Worm (Caenorhabditis elegans): Measurements from ENCODE around the gene fbxa-42.

DNA sequence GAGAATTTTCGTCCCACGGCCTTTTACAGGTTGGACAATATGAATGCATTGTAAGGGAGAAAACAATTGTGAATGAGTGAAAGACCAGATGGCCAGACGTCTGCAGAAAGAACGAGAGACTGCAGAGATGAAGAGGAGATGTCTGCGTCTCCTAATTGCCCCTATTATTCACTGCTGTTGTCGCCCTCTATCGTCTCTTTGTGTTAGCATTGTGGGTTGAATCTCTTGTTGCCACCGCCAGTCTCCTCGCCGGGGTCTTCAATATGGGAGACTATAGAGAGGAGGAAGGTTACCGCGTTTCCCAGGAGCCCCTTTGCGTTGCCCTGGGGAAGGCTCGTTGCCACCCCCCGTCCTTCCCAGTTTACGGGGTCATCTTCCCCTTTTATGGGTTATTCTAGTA, 43.6 kb upstream of the fbxa-42 start, which contains the start of gene Y54F10BM.9:
- TF ChIP-seq nhr-77 (tag; optimal IDR thresholded peaks at IDR 0.05): no peak
- TF ChIP-seq F10B5.3 (tag; optimal IDR thresholded peaks at IDR 0.05): no peak
- peak in 1 of 2 experiments; percentile 52 for TF ChIP-seq unc-62 (GFP tag; optimal IDR thresholded peaks at IDR 0.05 in 1 of 2)
- TF ChIP-seq unc-62 (tag; optimal IDR thresholded peaks at IDR 0.05): no peak
- no peak for TF ChIP-seq jun-1 (tag; optimal IDR thresholded peaks at IDR 0.05)
- no peak for TF ChIP-seq nhr-42 (GFP tag; IDR thresholded peaks at IDR 0.05)
- TF ChIP-seq ceh-82 (tag; optimal IDR thresholded peaks at IDR 0.05): no peak
- TF ChIP-seq zag-1 (tag; optimal IDR thresholded peaks at IDR 0.05): no peak
- TF ChIP-seq snpc-4 (tag; optimal IDR thresholded peaks at IDR 0.05): no peak
- no peak for TF ChIP-seq saeg-2 (GFP tag; IDR thresholded peaks at IDR 0.05)
- TF ChIP-seq egl-27 (tag; optimal IDR thresholded peaks at IDR 0.05): no peak
- no peak for TF ChIP-seq lin-13 (GFP tag; optimal IDR thresholded peaks at IDR 0.05)
- no peak for TF ChIP-seq fos-1 (tag; optimal IDR thresholded peaks at IDR 0.05)
- peak; percentile 29 for TF ChIP-seq dpl-1 (GFP tag; optimal IDR thresholded peaks at IDR 0.05)
- no peak for TF ChIP-seq fkh-10 (GFP tag; optimal IDR thresholded peaks at IDR 0.05)
